Fruit fly (Drosophila melanogaster) whole organism, pupa: Measurements from ENCODE around the gene CG32985.

Experiments used
- CG12605 ChIP-seq: fragments of 200-800 bp; sonication (Bioruptor generic); IDR thresholded peaks from 2 replicates; pipeline ENCODE4 v1.3.6; 2022; ENCODE audit warnings: missing biosample characterization, missing genetic modification characterization
- CG17806 ChIP-seq: fragments of 200-800 bp; sonication (Bioruptor generic); optimal IDR thresholded peaks from 2 replicates; lab custom pipeline; 2018; ENCODE audit warnings: missing biosample characterization, mild to moderate bottlenecking, missing genetic modification characterization, moderate library complexity
- CG4496 ChIP-seq: fragments of 200-800 bp; sonication (Bioruptor generic); IDR thresholded peaks from 3 replicates; pipeline ENCODE4 v1.3.6; 2022; ENCODE audit warnings: missing biosample characterization, missing genetic modification characterization
- CG8159 ChIP-seq: fragments of 200-800 bp; sonication (Bioruptor generic); optimal IDR thresholded peaks from 3 replicates; lab custom pipeline; 2018; ENCODE audit warnings: missing biosample characterization, mild to moderate bottlenecking, missing genetic modification characterization, moderate library complexity
- CG9948 ChIP-seq: fragments of 200-800 bp; sonication (Bioruptor generic); optimal IDR thresholded peaks from 2 replicates; lab custom pipeline; 2018; ENCODE audit warnings: missing biosample characterization, mild to moderate bottlenecking, missing genetic modification characterization, moderate library complexity
- D1 ChIP-seq: fragments of 200-800 bp; sonication (Bioruptor generic); optimal IDR thresholded peaks from 2 replicates; lab custom pipeline; 2018; ENCODE audit warnings: missing biosample characterization, mild to moderate bottlenecking, missing genetic modification characterization, moderate library complexity
- Ets98B ChIP-seq: fragments of 200-800 bp; sonication (Bioruptor generic); IDR thresholded peaks from 2 replicates; pipeline ENCODE4 v1.3.6; 2022; ENCODE audit warnings: missing biosample characterization, missing genetic modification characterization
- Pif1A ChIP-seq: fragments of 200-800 bp; sonication (Bioruptor generic); optimal IDR thresholded peaks from 3 replicates; lab custom pipeline; 2016; ENCODE audit warnings: missing biosample characterization, missing genetic modification characterization
- Snoo ChIP-seq: fragments of 200-800 bp; sonication (Bioruptor generic); optimal IDR thresholded peaks from 3 replicates; lab custom pipeline; 2017; ENCODE audit warnings: missing biosample characterization, mild to moderate bottlenecking, missing genetic modification characterization, inconsistent platforms
- fd96Ca ChIP-seq: fragments of 200-800 bp; sonication (Bioruptor generic); IDR thresholded peaks from 3 replicates; pipeline ENCODE4 v1.3.6; 2022; ENCODE audit warnings: missing biosample characterization, missing genetic modification characterization
- gl ChIP-seq: fragments of 200-800 bp; sonication (Bioruptor generic); optimal IDR thresholded peaks from 2 replicates; lab custom pipeline; 2018; ENCODE audit warnings: missing biosample characterization, mild to moderate bottlenecking, missing genetic modification characterization
- rn ChIP-seq: fragments of 200-800 bp; sonication (Bioruptor generic); IDR thresholded peaks from 2 replicates; pipeline ENCODE4 v1.3.6; 2022; ENCODE audit warnings: missing biosample characterization, missing genetic modification characterization

The CG32985 gene

DNA sequence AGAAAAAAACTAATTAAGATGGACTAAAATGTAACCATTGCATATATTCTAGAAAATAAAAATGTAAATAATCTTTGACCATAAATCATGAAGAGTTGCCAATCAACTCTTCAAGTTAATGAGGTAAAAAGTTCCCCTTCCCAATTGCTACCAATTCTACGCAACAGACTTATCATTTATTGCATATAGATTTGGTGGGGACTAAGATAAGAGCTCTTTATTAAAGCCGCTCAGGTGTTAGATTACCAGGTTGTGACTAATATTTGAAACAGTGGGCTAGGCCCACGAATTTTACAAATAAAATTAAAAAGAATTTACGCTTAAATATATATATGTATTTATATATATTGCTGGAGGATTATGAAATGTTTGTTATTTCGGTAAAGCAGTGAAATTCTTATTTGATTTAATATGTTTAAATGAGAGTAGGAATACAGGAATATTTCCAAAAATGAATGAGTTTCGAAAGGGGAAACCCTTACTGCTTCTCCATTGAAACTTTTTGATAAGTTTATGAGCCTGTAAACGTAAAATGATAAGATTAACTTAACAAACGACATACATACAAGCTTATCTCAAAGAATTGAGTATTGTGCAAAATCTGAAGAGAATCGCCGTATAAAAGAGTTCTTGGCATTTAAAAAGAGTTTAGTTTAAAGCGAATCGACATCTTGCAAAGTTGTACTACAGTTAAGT, 49.4 kb downstream of the CG32985 start, which contains the start of gene CG13102:
TSS of gene CG13102 (plus strand) at position 646 of the 696 bp plus-strand sequence.
- TF ChIP-seq gl (tag; lab: Kevin White, UChicago): no peak
- no peak for TF ChIP-seq fd96Ca (GFP tag; lab: Robert Waterston, UW)
- no peak for TF ChIP-seq D1 (tag; lab: Kevin White, UChicago)
- TF ChIP-seq CG17806 (tag; lab: Kevin White, UChicago): no peak
- TF ChIP-seq CG8159: no peak
- no peak for TF ChIP-seq CG9948 (tag; lab: Kevin White, UChicago)
- no peak for TF ChIP-seq Snoo
- TF ChIP-seq rn: no peak
- TF ChIP-seq Ets98B: no peak

DNA sequence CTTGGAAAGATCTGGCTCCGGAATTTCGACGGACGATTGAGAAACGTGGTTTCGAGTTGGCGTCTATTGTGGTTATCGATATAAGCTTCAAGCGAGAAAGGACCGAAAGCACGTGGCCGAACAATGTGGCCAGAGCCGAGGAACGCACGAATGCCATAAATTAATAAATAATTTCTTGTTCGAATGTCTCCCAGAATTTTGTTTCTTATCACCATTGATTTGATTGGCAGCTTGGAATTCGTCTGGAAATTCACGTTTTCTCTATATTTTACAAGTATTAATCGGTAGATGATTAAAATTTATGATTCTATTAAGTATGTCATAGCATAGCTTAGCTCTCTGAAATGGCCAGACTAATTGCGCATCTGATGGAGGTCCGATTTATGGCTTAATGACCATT, 51.6 kb downstream of the CG32985 start, which contains the start of gene Rcd-1r:
TSS of gene Rcd-1r (minus strand) at position 101 of the 400 bp plus-strand sequence.
- no peak for TF ChIP-seq fd96Ca (GFP tag; lab: Robert Waterston, UW)
- TF ChIP-seq rn: no peak
- TF ChIP-seq Snoo: no peak
- TF ChIP-seq CG4496 (GFP tag; lab: Robert Waterston, UW): no peak
- no peak for TF ChIP-seq CG9948 (tag; lab: Kevin White, UChicago)
- TF ChIP-seq CG12605 (GFP tag; lab: Robert Waterston, UW): no peak
- no peak for TF ChIP-seq Pif1A (GFP tag; lab: Kevin White, UChicago)
